Fruit fly (Drosophila melanogaster): ENCODE results near the gene cmet.

Gene cmet

DNA sequence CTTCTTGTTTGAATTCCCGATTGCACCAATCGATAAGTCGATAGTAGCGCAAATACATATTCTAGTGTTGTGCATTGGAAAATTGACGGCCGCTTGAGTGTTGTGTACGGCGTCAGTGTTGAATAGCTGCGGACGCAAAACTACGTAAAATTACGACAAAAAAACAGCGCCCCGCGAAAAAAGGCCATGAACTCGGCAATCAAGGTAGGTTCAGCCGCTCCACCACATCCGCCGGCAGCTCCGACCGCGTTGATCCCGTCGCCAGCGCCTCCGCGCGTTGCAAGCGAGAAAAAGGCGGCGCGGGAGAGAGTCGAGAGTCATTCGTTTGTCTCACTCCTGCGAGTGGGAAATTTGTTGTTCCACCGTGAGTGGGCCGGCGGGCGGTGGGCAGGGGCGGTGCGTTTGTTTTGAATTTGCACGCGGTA is 9.1 kb upstream of the cmet start, which contains the start of gene CG33695:
Gene CG33695, plus strand, starts transcription at position 95 of the 425 bp plus-strand sequence.
- no peak for TF ChIP-seq h (optimal IDR thresholded peaks at IDR 0.05)
- no peak for TF ChIP-seq insv (optimal IDR thresholded peaks at IDR 0.05)
- TF ChIP-seq Myc (optimal IDR thresholded peaks at IDR 0.05): no peak
- TF ChIP-seq ttk (optimal IDR thresholded peaks at IDR 0.05): no peak
- no peak for TF ChIP-seq psq (optimal IDR thresholded peaks at IDR 0.05)
- no peak for TF ChIP-seq Sin3A (optimal IDR thresholded peaks at IDR 0.05)

DNA sequence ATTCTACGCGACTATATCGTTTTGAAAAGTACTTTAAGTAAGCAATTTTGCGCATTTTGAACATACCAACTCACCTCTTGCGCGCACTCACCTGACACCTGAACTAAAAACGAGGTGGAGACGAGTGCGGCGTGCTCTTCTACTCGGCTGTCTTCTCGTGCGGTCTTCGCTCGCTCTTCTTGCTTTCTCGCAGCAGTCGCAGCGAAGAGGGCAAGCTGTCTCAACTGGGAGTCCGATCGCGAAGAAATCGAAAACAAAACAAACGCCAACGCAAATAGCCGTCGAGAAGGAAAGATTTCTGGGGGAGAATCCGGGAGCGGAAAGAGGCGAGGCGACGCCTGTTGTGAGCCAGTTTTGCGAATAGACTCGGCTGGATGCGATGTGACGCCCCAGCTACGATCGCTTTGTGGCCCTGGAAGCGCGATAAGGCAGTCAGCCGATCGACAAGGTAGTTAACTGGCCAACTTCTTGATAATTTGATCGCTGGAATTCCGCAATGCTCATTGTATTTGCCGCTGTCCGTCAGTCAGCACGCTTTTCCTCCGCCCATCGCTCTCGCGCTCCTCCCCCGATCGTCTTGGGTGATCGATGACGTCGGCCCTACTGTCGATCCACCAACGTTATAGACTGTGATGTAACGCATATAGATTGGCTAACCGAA is 3.0 kb upstream of the cmet start:
- TF ChIP-seq ttk (optimal IDR thresholded peaks at IDR 0.05): no peak
- TF ChIP-seq psq (optimal IDR thresholded peaks at IDR 0.05): no peak
- no peak for TF ChIP-seq insv (optimal IDR thresholded peaks at IDR 0.05)
- no peak for TF ChIP-seq Sin3A (optimal IDR thresholded peaks at IDR 0.05)
- no peak for TF ChIP-seq h (optimal IDR thresholded peaks at IDR 0.05)
- TF ChIP-seq Myc (optimal IDR thresholded peaks at IDR 0.05): no peak

DNA sequence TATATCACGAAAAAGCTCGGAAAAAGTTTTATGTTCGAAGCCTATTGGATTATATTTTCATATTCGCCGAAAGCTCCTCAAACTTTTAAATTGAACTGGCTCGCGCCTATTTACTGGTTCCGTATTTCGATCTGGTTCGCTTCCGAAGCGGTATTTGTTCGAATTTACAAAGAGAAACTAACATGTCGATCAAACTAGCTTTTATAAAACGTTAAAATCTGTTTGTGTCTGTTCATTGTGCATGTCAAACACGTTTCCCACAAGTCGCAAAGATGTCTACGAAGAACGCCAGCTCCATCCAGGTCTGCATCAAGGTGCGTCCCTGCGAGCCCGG is 797 bp upstream of the cmet start, which contains the start of gene cana:
Gene cana, plus strand, starts transcription at position 149 of the 334 bp plus-strand sequence.
- no peak for TF ChIP-seq insv (optimal IDR thresholded peaks at IDR 0.05)
- TF ChIP-seq ttk (optimal IDR thresholded peaks at IDR 0.05): no peak
- TF ChIP-seq h (optimal IDR thresholded peaks at IDR 0.05): no peak
- TF ChIP-seq psq (optimal IDR thresholded peaks at IDR 0.05): no peak
- no peak for TF ChIP-seq Myc (optimal IDR thresholded peaks at IDR 0.05)
- no peak for TF ChIP-seq Sin3A (optimal IDR thresholded peaks at IDR 0.05)

DNA sequence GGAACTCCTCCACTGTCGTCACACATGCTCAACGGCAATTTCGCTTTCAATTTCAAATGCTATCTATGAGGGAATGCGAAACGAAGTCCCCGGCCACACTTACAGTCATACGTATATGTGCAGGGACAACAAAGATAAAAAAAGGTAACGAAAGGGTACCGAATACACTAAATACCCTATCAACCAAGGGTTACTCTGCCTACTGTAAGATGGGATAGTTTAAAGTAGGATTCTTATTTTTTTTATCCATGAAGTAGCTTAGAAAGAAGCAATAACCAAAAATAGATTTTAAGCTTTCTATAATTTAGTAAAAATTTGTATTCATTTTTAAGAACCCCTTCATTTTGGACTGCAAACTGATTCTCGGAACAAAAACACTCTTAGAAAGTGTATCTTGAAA is 17.6 kb downstream of the cmet start:
- TF ChIP-seq ttk (optimal IDR thresholded peaks at IDR 0.05): no peak
- TF ChIP-seq psq (optimal IDR thresholded peaks at IDR 0.05): no peak
- TF ChIP-seq h (optimal IDR thresholded peaks at IDR 0.05): no peak
- no peak for TF ChIP-seq Sin3A (optimal IDR thresholded peaks at IDR 0.05)
- no peak for TF ChIP-seq insv (optimal IDR thresholded peaks at IDR 0.05)
- TF ChIP-seq Myc (optimal IDR thresholded peaks at IDR 0.05): no peak

DNA sequence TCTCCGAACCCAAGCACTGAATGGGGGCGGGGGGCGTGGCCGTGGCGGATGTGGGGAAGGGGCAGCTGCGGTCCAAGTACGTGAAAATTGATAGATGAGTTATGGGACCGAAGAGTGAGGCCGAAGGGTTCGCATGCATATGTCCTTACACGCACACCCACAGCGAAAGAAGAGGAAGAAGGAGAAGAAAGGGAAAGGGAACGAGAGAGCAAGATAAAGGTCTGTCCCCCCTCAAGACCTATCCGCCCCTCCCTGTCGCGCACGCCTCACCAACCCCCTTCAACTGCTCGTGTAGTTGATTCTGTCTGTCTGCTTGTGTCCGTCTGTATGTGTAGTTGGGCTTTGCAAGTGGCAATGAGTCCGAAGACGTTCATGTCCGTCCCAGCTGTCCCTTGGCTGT is 19.4 kb downstream of the cmet start:
- TF ChIP-seq insv (optimal IDR thresholded peaks at IDR 0.05): no peak

DNA sequence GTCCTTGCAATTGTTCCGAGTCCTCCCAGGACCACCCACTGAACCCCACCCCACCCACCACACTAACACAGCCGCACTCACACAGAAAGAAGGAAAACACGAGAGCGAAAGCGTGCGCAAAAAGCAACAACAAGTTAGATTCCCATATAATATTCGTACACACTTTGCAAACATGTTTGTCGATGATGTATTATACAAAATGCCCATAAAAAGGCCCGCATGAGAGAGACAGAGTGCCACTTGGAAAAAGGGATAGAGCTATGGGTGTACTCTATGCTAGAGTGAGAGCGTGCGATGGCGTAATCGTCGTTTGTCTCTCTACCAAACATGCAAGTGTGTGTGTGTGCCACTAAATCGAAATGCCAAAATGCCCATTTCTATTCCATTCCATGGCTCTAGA is 21.1 kb downstream of the cmet start:
- no peak for TF ChIP-seq psq (optimal IDR thresholded peaks at IDR 0.05)
- no peak for TF ChIP-seq Myc (optimal IDR thresholded peaks at IDR 0.05)
- no peak for TF ChIP-seq ttk (optimal IDR thresholded peaks at IDR 0.05)
- TF ChIP-seq h (optimal IDR thresholded peaks at IDR 0.05): no peak
- no peak for TF ChIP-seq Sin3A (optimal IDR thresholded peaks at IDR 0.05)
- no peak for TF ChIP-seq insv (optimal IDR thresholded peaks at IDR 0.05)

dm6 chr2L:11243912-11244311 is 24.9 kb downstream of the cmet start:
- TF ChIP-seq psq (optimal IDR thresholded peaks at IDR 0.05) (no peak), h (optimal IDR thresholded peaks at IDR 0.05) (no peak), Myc (optimal IDR thresholded peaks at IDR 0.05) (no peak), insv (optimal IDR thresholded peaks at IDR 0.05) (no peak), Sin3A (optimal IDR thresholded peaks at IDR 0.05) (no peak)

DNA sequence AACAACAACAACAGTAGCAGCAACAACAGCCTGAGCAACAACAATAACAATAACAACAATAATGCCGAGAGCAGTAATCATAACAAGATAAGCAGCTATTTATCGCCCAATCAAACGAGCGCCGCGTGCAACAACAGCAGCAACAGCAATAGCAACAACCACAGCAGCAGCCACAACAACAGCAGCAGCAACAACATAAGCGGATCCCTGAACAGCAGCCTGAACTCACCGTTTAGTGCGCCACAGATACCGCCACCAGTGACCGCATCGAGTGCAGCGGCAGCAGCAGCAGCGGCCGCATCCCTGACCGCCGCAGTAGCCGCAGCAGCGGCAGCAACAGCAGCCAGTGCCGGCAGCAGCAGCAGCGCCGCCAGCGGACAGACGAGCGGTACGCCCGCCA is 32.4 kb downstream of the cmet start:
- TF ChIP-seq Myc (optimal IDR thresholded peaks at IDR 0.05): no peak
- no peak for TF ChIP-seq Sin3A (optimal IDR thresholded peaks at IDR 0.05)
- no peak for TF ChIP-seq psq (optimal IDR thresholded peaks at IDR 0.05)
- TF ChIP-seq h (optimal IDR thresholded peaks at IDR 0.05): no peak

- no peak for TF ChIP-seq Sin3A (optimal IDR thresholded peaks at IDR 0.05)
- no peak for TF ChIP-seq insv (optimal IDR thresholded peaks at IDR 0.05)
- TF ChIP-seq psq (optimal IDR thresholded peaks at IDR 0.05): no peak
- no peak for TF ChIP-seq ttk (optimal IDR thresholded peaks at IDR 0.05)
- TF ChIP-seq Myc (optimal IDR thresholded peaks at IDR 0.05): no peak
- no peak for TF ChIP-seq h (optimal IDR thresholded peaks at IDR 0.05)
These were observed 33.3 kb downstream of the cmet start for dm6 chr2L:11235534-11235933.

DNA sequence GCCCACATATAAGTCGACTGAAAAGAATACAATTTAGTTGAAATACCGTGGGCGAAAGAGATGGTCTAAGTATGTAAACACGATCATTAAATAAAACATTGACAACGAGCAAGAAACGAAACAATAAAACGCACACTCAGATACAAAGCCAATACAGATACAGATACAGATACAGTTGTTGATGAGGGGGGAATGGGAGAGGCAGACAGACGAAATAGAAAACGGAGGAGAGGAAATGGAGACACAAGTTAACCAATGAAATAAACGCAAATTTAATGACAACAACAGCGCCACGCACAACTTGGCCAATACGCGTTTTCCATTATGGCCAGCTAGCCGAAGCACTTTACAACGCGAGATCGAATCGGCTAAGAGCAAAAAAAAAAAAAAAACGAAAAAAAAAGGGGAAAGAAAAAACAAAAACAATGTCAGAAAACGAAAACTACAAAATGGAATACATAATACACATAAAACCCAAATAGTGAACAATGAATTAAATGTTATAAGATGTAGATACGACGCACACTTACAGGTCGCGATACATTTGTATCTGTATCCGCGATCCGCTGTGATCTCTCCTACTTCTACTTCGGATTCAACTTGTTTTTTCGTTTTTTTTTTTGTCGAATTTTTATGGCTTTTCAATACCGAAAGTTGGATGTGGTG is 39.8 kb downstream of the cmet start:
- TF ChIP-seq ttk (optimal IDR thresholded peaks at IDR 0.05) (no peak), insv (optimal IDR thresholded peaks at IDR 0.05) (no peak), Sin3A (optimal IDR thresholded peaks at IDR 0.05) (no peak), h (optimal IDR thresholded peaks at IDR 0.05) (no peak), Myc (optimal IDR thresholded peaks at IDR 0.05) (no peak), psq (optimal IDR thresholded peaks at IDR 0.05) (no peak)

- TF ChIP-seq insv (optimal IDR thresholded peaks at IDR 0.05): no peak
- TF ChIP-seq Sin3A (optimal IDR thresholded peaks at IDR 0.05): no peak
- no peak for TF ChIP-seq h (optimal IDR thresholded peaks at IDR 0.05)
- TF ChIP-seq ttk (optimal IDR thresholded peaks at IDR 0.05): no peak
- TF ChIP-seq psq (optimal IDR thresholded peaks at IDR 0.05): no peak
These were observed 40.8 kb downstream of the cmet start for dm6 chr2L:11228039-11228438.

DNA sequence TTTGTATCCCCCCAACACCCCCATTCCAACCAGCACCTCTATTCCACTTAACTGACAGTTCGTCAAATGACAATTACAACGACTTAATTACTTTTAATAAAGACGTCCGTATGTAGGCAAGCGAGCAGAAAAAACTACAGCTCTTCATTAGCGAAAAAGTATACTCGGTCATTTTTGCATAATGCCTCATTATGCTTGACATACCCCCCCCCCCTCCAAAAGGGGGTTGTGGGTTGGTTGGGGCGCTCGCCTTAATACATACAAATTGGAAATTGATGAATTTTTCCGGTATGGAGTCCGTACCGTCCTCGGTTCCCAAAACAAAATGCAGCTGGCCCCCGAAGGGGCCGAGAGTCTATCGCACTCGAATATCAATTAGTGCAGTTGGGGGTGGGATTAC is 41.5 kb downstream of the cmet start:
- no peak for TF ChIP-seq ttk (optimal IDR thresholded peaks at IDR 0.05)
- no peak for TF ChIP-seq insv (optimal IDR thresholded peaks at IDR 0.05)
- no peak for TF ChIP-seq h (optimal IDR thresholded peaks at IDR 0.05)
- TF ChIP-seq Sin3A (optimal IDR thresholded peaks at IDR 0.05): no peak
- no peak for TF ChIP-seq Myc (optimal IDR thresholded peaks at IDR 0.05)
- TF ChIP-seq psq (optimal IDR thresholded peaks at IDR 0.05): no peak

- TF ChIP-seq insv (optimal IDR thresholded peaks at IDR 0.05): no peak
- TF ChIP-seq Sin3A (optimal IDR thresholded peaks at IDR 0.05): no peak
These were observed 42.8 kb downstream of the cmet start for dm6 chr2L:11226035-11226434.

Measured in Kc167 (cell line).